Worm (Caenorhabditis elegans) whole organism, L3 larva: Measurements from ENCODE around the gene T05H4.3.

ENCODE experiments used
- aly-2 ChIP-seq: fragments of 150-350 bp; optimal IDR thresholded peaks from 2 replicates; lab custom pipeline; 2014; ENCODE audit warnings: missing biosample characterization, missing genetic modification characterization
- ama-1 ChIP-seq: fragments of 150-350 bp; optimal IDR thresholded peaks from 2 replicates; lab custom pipeline; 2018
- ceh-28 ChIP-seq: fragments of 150-350 bp; optimal IDR thresholded peaks from 2 replicates; lab custom pipeline; 2014; ENCODE audit warnings: missing biosample characterization, missing genetic modification reagents, missing genetic modification characterization
- ceh-82 ChIP-seq: fragments of 150-350 bp; optimal IDR thresholded peaks from 2 replicates; lab custom pipeline; 2014; ENCODE audit warnings: missing biosample characterization, missing genetic modification characterization
- daf-12 ChIP-seq: fragments of 150-350 bp; optimal IDR thresholded peaks from 2 replicates; lab custom pipeline; 2014; ENCODE audit warnings: missing biosample characterization, missing genetic modification reagents, missing genetic modification characterization
- egl-27 ChIP-seq: sonication (generic microtip); optimal IDR thresholded peaks from 4 replicates; lab custom pipeline; 2017; ENCODE audit warnings: missing biosample characterization, missing genetic modification reagents, missing genetic modification characterization
- egl-5 ChIP-seq: fragments of 150-350 bp; optimal IDR thresholded peaks from 2 replicates; lab custom pipeline; 2017; ENCODE audit warnings: missing biosample characterization, missing genetic modification reagents, missing genetic modification characterization, inconsistent platforms
- elt-1 ChIP-seq: fragments of 150-350 bp; optimal IDR thresholded peaks from 2 replicates; lab custom pipeline; 2014; ENCODE audit warnings: missing biosample characterization, missing genetic modification characterization
- elt-2 ChIP-seq: sonication (generic microtip); optimal IDR thresholded peaks from 2 replicates; lab custom pipeline; 2016; ENCODE audit warnings: missing genetic modification reagents, mild to moderate bottlenecking, missing genetic modification characterization, missing compliant biosample characterization
- eor-1 ChIP-seq, 2 experiments: fragments of 150-350 bp; optimal IDR thresholded peaks; 2 replicates each; lab custom pipeline; 2014 to 2018; ENCODE audit warnings: missing biosample characterization in 2 of 2, missing genetic modification characterization in 2 of 2
- fkh-10 ChIP-seq: sonication (generic microtip); optimal IDR thresholded peaks from 2 replicates; lab custom pipeline; 2017; ENCODE audit warnings: missing biosample characterization, missing genetic modification reagents, missing genetic modification characterization
- hmg-11 ChIP-seq: sonication (generic microtip); optimal IDR thresholded peaks from 2 replicates; lab custom pipeline; 2016; ENCODE audit warnings: missing genetic modification characterization, missing compliant biosample characterization
- jun-1 ChIP-seq: fragments of 150-350 bp; optimal IDR thresholded peaks from 2 replicates; lab custom pipeline; 2014; ENCODE audit warnings: missing biosample characterization, missing genetic modification reagents, missing genetic modification characterization
- lin-15B ChIP-seq: fragments of 150-350 bp; optimal IDR thresholded peaks from 2 replicates; lab custom pipeline; 2014; ENCODE audit warnings: missing biosample characterization, missing genetic modification characterization
- lin-39 ChIP-seq: fragments of 150-350 bp; optimal IDR thresholded peaks from 2 replicates; lab custom pipeline; 2018; ENCODE audit warnings: missing biosample characterization, missing genetic modification reagents, missing genetic modification characterization
- mml-1 ChIP-seq: fragments of 150-350 bp; sonication (generic microtip); optimal IDR thresholded peaks from 3 replicates; lab custom pipeline; 2014; ENCODE audit warnings: missing biosample characterization, missing genetic modification characterization
- nhr-11 ChIP-seq: fragments of 150-350 bp; optimal IDR thresholded peaks from 2 replicates; lab custom pipeline; 2014; ENCODE audit warnings: missing biosample characterization, missing genetic modification characterization
- nhr-12 ChIP-seq: fragments of 150-350 bp; optimal IDR thresholded peaks from 2 replicates; lab custom pipeline; 2014; ENCODE audit warnings: missing biosample characterization, missing genetic modification characterization
- nhr-23 ChIP-seq: fragments of 150-350 bp; optimal IDR thresholded peaks from 2 replicates; lab custom pipeline; 2014; ENCODE audit warnings: missing biosample characterization, missing genetic modification reagents, missing genetic modification characterization
- nhr-25 ChIP-seq: sonication (generic microtip); optimal IDR thresholded peaks from 2 replicates; lab custom pipeline; 2017; ENCODE audit warnings: missing biosample characterization, missing genetic modification characterization
- nhr-28 ChIP-seq: fragments of 150-350 bp; optimal IDR thresholded peaks from 2 replicates; lab custom pipeline; 2014; ENCODE audit warnings: missing biosample characterization, missing genetic modification characterization
- nhr-67 ChIP-seq: fragments of 150-350 bp; optimal IDR thresholded peaks from 2 replicates; lab custom pipeline; 2014; ENCODE audit warnings: missing biosample characterization, missing genetic modification characterization
- nhr-77 ChIP-seq: fragments of 150-350 bp; optimal IDR thresholded peaks from 2 replicates; lab custom pipeline; 2014; ENCODE audit warnings: missing biosample characterization, missing genetic modification characterization
- pha-4 ChIP-seq: fragments of 150-350 bp; optimal IDR thresholded peaks from 2 replicates; lab custom pipeline; 2014; ENCODE audit warnings: missing biosample characterization, missing genetic modification reagents, missing genetic modification characterization
- pqm-1 ChIP-seq: fragments of 150-350 bp; optimal IDR thresholded peaks from 2 replicates; lab custom pipeline; 2017; ENCODE audit warnings: missing biosample characterization, missing genetic modification characterization, inconsistent platforms
- sea-2 ChIP-seq: fragments of 150-350 bp; sonication (generic microtip); optimal IDR thresholded peaks from 4 replicates; lab custom pipeline; 2014; ENCODE audit warnings: missing biosample characterization, missing genetic modification reagents, missing genetic modification characterization
- skn-1 ChIP-seq: fragments of 150-350 bp; optimal IDR thresholded peaks from 2 replicates; lab custom pipeline; 2014; ENCODE audit warnings: missing biosample characterization, missing genetic modification characterization
- snpc-4 ChIP-seq: fragments of 150-350 bp; optimal IDR thresholded peaks from 2 replicates; lab custom pipeline; 2014; ENCODE audit warnings: missing biosample characterization, missing genetic modification characterization
- tbx-2 ChIP-seq: sonication (generic microtip); optimal IDR thresholded peaks from 2 replicates; lab custom pipeline; 2016; ENCODE audit warnings: mild to moderate bottlenecking, missing genetic modification characterization, missing compliant biosample characterization
- unc-62 ChIP-seq: fragments of 150-350 bp; sonication (generic microtip); optimal IDR thresholded peaks from 4 replicates; lab custom pipeline; 2014; ENCODE audit warnings: missing biosample characterization, missing genetic modification reagents, missing genetic modification characterization

Gene T05H4.3

ce11 chrV:6450129-6451011, 8.2 kb downstream of the T05H4.3 start, which contains the start of gene acl-8:
Gene acl-8 (plus strand): TSS chrV:6450870.
- no peak for TF ChIP-seq mml-1 (tag; lab: Kevin White, UChicago)
- TF ChIP-seq tbx-2 (tag; lab: Kevin White, UChicago) = no peak
- no peak for TF ChIP-seq ama-1 (lab: Kevin White, UChicago)
- no peak for TF ChIP-seq unc-62 (GFP tag; lab: Kevin White, UChicago)
- TF ChIP-seq egl-27 (tag; lab: Kevin White, UChicago) = no peak
- no peak for TF ChIP-seq aly-2 (tag; lab: Kevin White, UChicago)
- TF ChIP-seq nhr-12 (tag; lab: Kevin White, UChicago) = no peak
- TF ChIP-seq sea-2 (GFP tag; lab: Kevin White, UChicago) = no peak
- no peak for TF ChIP-seq daf-12
- no peak for TF ChIP-seq eor-1 (tag; optimal IDR thresholded peaks at IDR 0.05; lab: Kevin White, UChicago)
- TF ChIP-seq snpc-4 (tag; lab: Kevin White, UChicago) = no peak
- TF ChIP-seq lin-15B = no peak
- TF ChIP-seq fkh-10 (GFP tag; lab: Kevin White, UChicago) = no peak
- TF ChIP-seq nhr-28 (tag; lab: Kevin White, UChicago) = no peak
- TF ChIP-seq elt-2 (tag; lab: Kevin White, UChicago) = peak; percentile 73
- TF ChIP-seq ceh-28 (tag; lab: Kevin White, UChicago) = no peak
- peak; percentile 86 for TF ChIP-seq pha-4 (tag; lab: Kevin White, UChicago)
- TF ChIP-seq, all 47 proteins: peak for 2

ce11 chrV:6453122-6453521, 11.0 kb downstream of the T05H4.3 start, which contains the start of gene acl-9:
Gene acl-9 (plus strand): TSS chrV:6453226.
- TF ChIP-seq unc-62 (GFP tag; lab: Kevin White, UChicago) = no peak
- TF ChIP-seq nhr-12 (tag; lab: Kevin White, UChicago) = no peak
- no peak for TF ChIP-seq nhr-25 (tag; lab: Kevin White, UChicago)
- TF ChIP-seq daf-12 = no peak
- TF ChIP-seq nhr-67 (tag; lab: Kevin White, UChicago) = no peak
- no peak for TF ChIP-seq pha-4 (tag; lab: Kevin White, UChicago)
- TF ChIP-seq jun-1 = no peak
- TF ChIP-seq skn-1 = no peak
- no peak for TF ChIP-seq tbx-2 (tag; lab: Kevin White, UChicago)
- no peak for TF ChIP-seq egl-5 (tag; lab: Kevin White, UChicago)
- no peak for TF ChIP-seq hmg-11 (tag; lab: Kevin White, UChicago)
- no peak for TF ChIP-seq lin-39 (tag; lab: Kevin White, UChicago)
- no peak for TF ChIP-seq nhr-77 (tag; lab: Kevin White, UChicago)
- TF ChIP-seq elt-2 (tag; lab: Kevin White, UChicago) = no peak
- no peak for TF ChIP-seq elt-1 (tag; lab: Kevin White, UChicago)
- no peak for TF ChIP-seq fkh-10 (GFP tag; lab: Kevin White, UChicago)

ce11 chrV:6456903-6457302, 14.8 kb downstream of the T05H4.3 start:
- no peak for TF ChIP-seq nhr-28 (tag; lab: Kevin White, UChicago)
- no peak for TF ChIP-seq hmg-11 (tag; lab: Kevin White, UChicago)
- TF ChIP-seq ceh-28 (tag; lab: Kevin White, UChicago) = no peak
- TF ChIP-seq nhr-67 (tag; lab: Kevin White, UChicago) = no peak
- no peak for TF ChIP-seq nhr-23 (tag; lab: Kevin White, UChicago)
- no peak for TF ChIP-seq daf-12
- no peak for TF ChIP-seq pqm-1

- peak; percentile 3 for TF ChIP-seq nhr-23 (tag; lab: Kevin White, UChicago)
- no peak for TF ChIP-seq nhr-28 (tag; lab: Kevin White, UChicago)
Observed at ce11 chrV:6458302-6458998, 16.3 kb downstream of the T05H4.3 start.

- TF ChIP-seq ceh-82 (tag; lab: Kevin White, UChicago) (no peak), nhr-11 (no peak), pqm-1 (peak; percentile 3), elt-2 (tag; lab: Kevin White, UChicago) (peak; percentile 15), nhr-12 (tag; lab: Kevin White, UChicago) (no peak)
Observed at ce11 chrV:6461250-6461649, 19.1 kb downstream of the T05H4.3 start.
